Worm (Caenorhabditis elegans) whole organism, midembryonic: ENCODE data around the gene nhr-97.

Source experiments
- T22C8.4 ChIP-seq: fragments of 200-800 bp; sonication (Bioruptor generic); IDR thresholded peaks from 2 replicates; pipeline ENCODE4 v1.3.6; 2022; ENCODE audit warnings: missing genetic modification characterization, missing compliant biosample characterization
- cog-1 ChIP-seq: sonication (generic microtip); optimal IDR thresholded peaks from 2 replicates; lab custom pipeline; 2016; ENCODE audit warnings: missing genetic modification characterization, missing compliant biosample characterization
- flt-1 ChIP-seq: fragments of 200-800 bp; sonication (Bioruptor generic); IDR thresholded peaks from 2 replicates; pipeline ENCODE4 v1.3.6; 2022; ENCODE audit warnings: missing genetic modification characterization, missing compliant biosample characterization
- klf-2 ChIP-seq: fragments of 200-800 bp; sonication (Bioruptor generic); conservative IDR thresholded peaks from 2 replicates; pipeline ENCODE4 v1.3.6; 2022; ENCODE audit warnings: missing genetic modification reagents, missing genetic modification characterization, missing compliant biosample characterization
- med-1 ChIP-seq: sonication (generic microtip); optimal IDR thresholded peaks from 2 replicates; lab custom pipeline; 2017; ENCODE audit warnings: missing genetic modification characterization, mild to moderate bottlenecking, missing compliant biosample characterization, antibody characterized with exemption, missing genetic modification reagents; ENCODE audit not compliant: insufficient read depth
- ref-1 ChIP-seq: fragments of 200-800 bp; sonication (Bioruptor generic); conservative IDR thresholded peaks from 2 replicates; pipeline ENCODE4 v1.3.6; 2022; ENCODE audit warnings: missing genetic modification reagents, missing genetic modification characterization, missing compliant biosample characterization
- tab-1 ChIP-seq: fragments of 200-800 bp; sonication (Bioruptor generic); IDR thresholded peaks from 2 replicates; pipeline ENCODE4 v1.3.6; 2022; ENCODE audit warnings: missing genetic modification characterization, missing compliant biosample characterization
- ztf-23 ChIP-seq: fragments of 200-800 bp; sonication (Bioruptor generic); IDR thresholded peaks from 2 replicates; pipeline ENCODE4 v1.3.6; 2022; ENCODE audit warnings: missing genetic modification reagents, missing genetic modification characterization, missing compliant biosample characterization
- ztf-29 ChIP-seq: fragments of 200-800 bp; sonication (Bioruptor generic); IDR thresholded peaks from 2 replicates; pipeline ENCODE4 v1.3.6; 2022; ENCODE audit warnings: missing genetic modification reagents, missing genetic modification characterization, missing compliant biosample characterization

The nhr-97 gene

ce11 chrIV:9757425-9757740 is at the start of gene nhr-97:
TSS of gene nhr-97 (plus strand) at chrIV:9757641.
- TF ChIP-seq T22C8.4 (GFP tag; lab: Robert Waterston, UW) (no peak), ztf-23 (no peak), cog-1 (tag; lab: Kevin White, UChicago) (no peak), ref-1 (GFP tag; lab: Robert Waterston, UW) (no peak), ztf-29 (GFP tag; lab: Robert Waterston, UW) (no peak), med-1 (GFP tag; lab: Kevin White, UChicago) (no peak), tab-1 (GFP tag; lab: Robert Waterston, UW) (no peak), flt-1 (no peak), klf-2 (no peak)

ce11 chrIV:9709205-9709604 is 48.2 kb upstream of the nhr-97 start, which contains the start of gene ant-1.3:
TSS of gene ant-1.3 (minus strand) at chrIV:9709305.
- no peak for TF ChIP-seq T22C8.4 (GFP tag; lab: Robert Waterston, UW)

ce11 chrIV:9709887-9710286 is 47.6 kb upstream of the nhr-97 start, which contains the start of gene nhr-38:
TSS of gene nhr-38 (plus strand) at chrIV:9710187.
- TF ChIP-seq ztf-29 (GFP tag; lab: Robert Waterston, UW), result no peak
- TF ChIP-seq med-1 (GFP tag; lab: Kevin White, UChicago), result no peak
- no peak for TF ChIP-seq klf-2
- TF ChIP-seq flt-1, result no peak
- TF ChIP-seq tab-1 (GFP tag; lab: Robert Waterston, UW), result no peak
- no peak for TF ChIP-seq ztf-23
- no peak for TF ChIP-seq T22C8.4 (GFP tag; lab: Robert Waterston, UW)
- no peak for TF ChIP-seq ref-1 (GFP tag; lab: Robert Waterston, UW)
- TF ChIP-seq cog-1 (tag; lab: Kevin White, UChicago), result no peak

- TF ChIP-seq cog-1 (tag; lab: Kevin White, UChicago), result no peak
- TF ChIP-seq tab-1 (GFP tag; lab: Robert Waterston, UW), result no peak
- no peak for TF ChIP-seq ref-1 (GFP tag; lab: Robert Waterston, UW)
- TF ChIP-seq ztf-23, result no peak
- TF ChIP-seq klf-2, result no peak
- no peak for TF ChIP-seq T22C8.4 (GFP tag; lab: Robert Waterston, UW)
- no peak for TF ChIP-seq ztf-29 (GFP tag; lab: Robert Waterston, UW)
- TF ChIP-seq flt-1, result no peak
- no peak for TF ChIP-seq med-1 (GFP tag; lab: Kevin White, UChicago)
Measured at ce11 chrIV:9712782-9713181, 44.7 kb upstream of the nhr-97 start, which contains the start of gene K01H12.4. TSS of gene K01H12.4 (plus strand) at chrIV:9713082.

ce11 chrIV:9714264-9714663 is 43.2 kb upstream of the nhr-97 start:
- no peak for TF ChIP-seq ztf-29 (GFP tag; lab: Robert Waterston, UW)
- TF ChIP-seq ztf-23, result no peak
- no peak for TF ChIP-seq ref-1 (GFP tag; lab: Robert Waterston, UW)
- no peak for TF ChIP-seq med-1 (GFP tag; lab: Kevin White, UChicago)
- no peak for TF ChIP-seq tab-1 (GFP tag; lab: Robert Waterston, UW)
- TF ChIP-seq T22C8.4 (GFP tag; lab: Robert Waterston, UW), result no peak
- no peak for TF ChIP-seq flt-1
- TF ChIP-seq klf-2, result no peak
- TF ChIP-seq cog-1 (tag; lab: Kevin White, UChicago), result no peak

ce11 chrIV:9716490-9716889 is 41.0 kb upstream of the nhr-97 start:
- TF ChIP-seq T22C8.4 (GFP tag; lab: Robert Waterston, UW), result no peak
- TF ChIP-seq med-1 (GFP tag; lab: Kevin White, UChicago), result no peak
- TF ChIP-seq ztf-23, result no peak
- TF ChIP-seq ztf-29 (GFP tag; lab: Robert Waterston, UW), result no peak
- no peak for TF ChIP-seq cog-1 (tag; lab: Kevin White, UChicago)
- no peak for TF ChIP-seq ref-1 (GFP tag; lab: Robert Waterston, UW)
- TF ChIP-seq flt-1, result no peak
- TF ChIP-seq tab-1 (GFP tag; lab: Robert Waterston, UW), result no peak
- TF ChIP-seq klf-2, result no peak

ce11 chrIV:9717844-9718243 is 39.6 kb upstream of the nhr-97 start:
- TF ChIP-seq ref-1 (GFP tag; lab: Robert Waterston, UW) (no peak), cog-1 (tag; lab: Kevin White, UChicago) (no peak)

- TF ChIP-seq cog-1 (tag; lab: Kevin White, UChicago), result peak; percentile 9
- no peak for TF ChIP-seq klf-2
- TF ChIP-seq tab-1 (GFP tag; lab: Robert Waterston, UW), result no peak
- TF ChIP-seq med-1 (GFP tag; lab: Kevin White, UChicago), result no peak
Measured at ce11 chrIV:9718396-9718795, 39.0 kb upstream of the nhr-97 start.

ce11 chrIV:9723185-9723584 is 34.3 kb upstream of the nhr-97 start:
- TF ChIP-seq ref-1 (GFP tag; lab: Robert Waterston, UW) (no peak), tab-1 (GFP tag; lab: Robert Waterston, UW) (no peak), ztf-29 (GFP tag; lab: Robert Waterston, UW) (no peak), med-1 (GFP tag; lab: Kevin White, UChicago) (no peak), T22C8.4 (GFP tag; lab: Robert Waterston, UW) (no peak), cog-1 (tag; lab: Kevin White, UChicago) (no peak), flt-1 (no peak), ztf-23 (no peak), klf-2 (no peak)

- no peak for TF ChIP-seq flt-1
- TF ChIP-seq T22C8.4 (GFP tag; lab: Robert Waterston, UW), result no peak
- no peak for TF ChIP-seq med-1 (GFP tag; lab: Kevin White, UChicago)
- no peak for TF ChIP-seq ref-1 (GFP tag; lab: Robert Waterston, UW)
- TF ChIP-seq cog-1 (tag; lab: Kevin White, UChicago), result no peak
Measured at ce11 chrIV:9724948-9725347, 32.5 kb upstream of the nhr-97 start, which contains the start of the genes nhr-138 and C28D4.18. TSS of gene nhr-138 (plus strand) at chrIV:9725251. TSS of gene C28D4.18 (plus strand) at chrIV:9725280.
